Worm (Caenorhabditis elegans): ENCODE data around the gene rhgf-1.

Gene rhgf-1

DNA sequence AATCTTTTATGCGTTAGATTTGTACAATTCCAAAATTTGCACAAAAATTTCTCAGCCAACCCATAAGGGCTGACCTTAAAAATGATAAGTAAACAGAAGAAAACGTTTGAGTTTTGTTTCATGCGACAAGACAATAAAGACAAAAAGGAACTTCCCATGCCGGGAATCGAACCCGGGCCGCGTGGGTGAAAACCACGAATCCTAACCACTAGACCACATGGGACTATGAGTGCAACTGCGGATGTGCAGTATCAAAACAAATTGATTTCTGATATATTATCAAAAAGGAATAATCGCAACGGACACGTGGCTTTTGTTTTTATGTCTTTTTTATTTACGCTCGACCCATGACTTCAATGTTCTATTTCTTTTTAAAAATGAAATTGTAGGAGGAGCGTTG, 44.8 kb downstream of the rhgf-1 start:
- TF ChIP-seq lir-1 (GFP tag; conservative IDR thresholded peaks at IDR 0.05) (no peak), cebp-2 (GFP tag; IDR thresholded peaks at IDR 0.05) (no peak), tbx-9 (tag; optimal IDR thresholded peaks at IDR 0.05; ENCODE audit: borderline replicate concordance) (no peak), dpl-1 (GFP tag; optimal IDR thresholded peaks at IDR 0.05) (no peak), tlf-1 (GFP tag; optimal IDR thresholded peaks at IDR 0.05) (no peak), nhr-179 (tag; optimal IDR thresholded peaks at IDR 0.05) (no peak), lin-26 (GFP tag; IDR thresholded peaks at IDR 0.05) (peak; percentile 90), F52B5.7 (tag; optimal IDR thresholded peaks at IDR 0.05) (no peak), sptf-2 (GFP tag; optimal IDR thresholded peaks at IDR 0.05) (no peak), snpc-1.1 (tag; optimal IDR thresholded peaks at IDR 0.05; ENCODE audit: insufficient read depth) (no peak), T26A5.8 (tag; optimal IDR thresholded peaks at IDR 0.05) (peak; percentile 31), let-607 (tag; optimal IDR thresholded peaks at IDR 0.05) (peak in 1 of 2 experiments; percentile 29), C06A6.2 (GFP tag; conservative IDR thresholded peaks at IDR 0.05) (0 out of 2 replicates have a peak, but pooled peaks have one; percentile 21), ceh-79 (tag; optimal IDR thresholded peaks at IDR 0.05) (no peak), K12H6.12 (tag; optimal IDR thresholded peaks at IDR 0.05) (no peak), sdz-38 (tag; optimal IDR thresholded peaks at IDR 0.05) (no peak), hlh-12 (tag; optimal IDR thresholded peaks at IDR 0.05) (no peak), F39B2.1 (GFP tag; IDR thresholded peaks at IDR 0.05) (no peak), lsy-27 (tag; optimal IDR thresholded peaks at IDR 0.05; ENCODE audit: borderline replicate concordance, insufficient read depth) (no peak), nfyb-1 (GFP tag; IDR thresholded peaks at IDR 0.05) (peak; percentile 71), B0261.1 (tag; optimal IDR thresholded peaks at IDR 0.05) (peak; percentile 60), B0035.1 (tag; optimal IDR thresholded peaks at IDR 0.05) (no peak), attf-6 (GFP tag; IDR thresholded peaks at IDR 0.05) (peak; percentile 73; the same call in 1 of the 2 replicates), Y53G8AR.9 (GFP tag; conservative IDR thresholded peaks at IDR 0.05) (peak; percentile 57; the same call in 1 of the 2 replicates), Y53F4B.3 (GFP tag; IDR thresholded peaks at IDR 0.05) (no peak), efl-1 (GFP tag; optimal IDR thresholded peaks at IDR 0.05) (no peak), K11D2.4 (GFP tag; IDR thresholded peaks at IDR 0.05) (no peak), chd-7 (tag; optimal IDR thresholded peaks at IDR 0.05) (peak; percentile 67), ekl-4 (GFP tag; IDR thresholded peaks at IDR 0.05) (peak; percentile 64), F57A8.1 (GFP tag; optimal IDR thresholded peaks at IDR 0.05) (no peak), ets-4 (GFP tag; optimal IDR thresholded peaks at IDR 0.05) (no peak), madf-6 (GFP tag; IDR thresholded peaks at IDR 0.05) (peak; percentile 39; the same call in 1 of the 2 replicates), hmg-20 (GFP tag; IDR thresholded peaks at IDR 0.05) (0 out of 2 replicates have a peak, but pooled peaks have one; percentile 29), unc-130 (GFP tag; optimal IDR thresholded peaks at IDR 0.05) (no peak), aptf-2 (GFP tag; conservative IDR thresholded peaks at IDR 0.05) (no peak), ztf-25 (GFP tag; IDR thresholded peaks at IDR 0.05) (peak; percentile 74; the same call in 1 of the 2 replicates), dpff-1 (tag; optimal IDR thresholded peaks at IDR 0.05) (no peak), fkh-3 (tag; optimal IDR thresholded peaks at IDR 0.05) (peak; percentile 53), lag-1 (GFP tag; IDR thresholded peaks at IDR 0.05) (no peak), nhr-80 (tag; optimal IDR thresholded peaks at IDR 0.05) (peak; percentile 2), attf-5 (GFP tag; optimal IDR thresholded peaks at IDR 0.05) (peak; percentile 11), F57C9.4 (tag; optimal IDR thresholded peaks at IDR 0.05) (no peak), rec-8 (tag; optimal IDR thresholded peaks at IDR 0.05) (peak in 1 of 2 experiments; percentile 73), B0019.2 (GFP tag; conservative IDR thresholded peaks at IDR 0.05) (0 out of 2 replicates have a peak, but pooled peaks have one; percentile 22), F49E8.2 (tag; optimal IDR thresholded peaks at IDR 0.05; ENCODE audit: insufficient read depth) (no peak), F55B11.4 (tag; optimal IDR thresholded peaks at IDR 0.05; ENCODE audit: borderline replicate concordance, insufficient read depth) (no peak), madf-3 (GFP tag; IDR thresholded peaks at IDR 0.05) (no peak), nhr-90 (tag; optimal IDR thresholded peaks at IDR 0.05) (peak; percentile 68)
